Worm (Caenorhabditis elegans) whole organism, L1 larva: ENCODE results near the gene cutl-5.

ENCODE experiments used
- C04F5.9 ChIP-seq: sonication (generic microtip); optimal IDR thresholded peaks from 2 replicates; lab custom pipeline; 2016; ENCODE audit warnings: missing genetic modification characterization, missing compliant biosample characterization
- C16A3.4 ChIP-seq: fragments of 150-350 bp; optimal IDR thresholded peaks from 2 replicates; lab custom pipeline; 2014; ENCODE audit warnings: missing biosample characterization, missing genetic modification characterization
- F16B12.6 ChIP-seq: fragments of 150-350 bp; optimal IDR thresholded peaks from 2 replicates; lab custom pipeline; 2014; ENCODE audit warnings: missing biosample characterization, missing genetic modification characterization
- Y116A8C.19 ChIP-seq: sonication (generic microtip); optimal IDR thresholded peaks from 2 replicates; lab custom pipeline; 2016; ENCODE audit warnings: missing compliant biosample characterization, missing genetic modification characterization, borderline replicate concordance
- blmp-1 ChIP-seq: fragments of 150-350 bp; optimal IDR thresholded peaks from 2 replicates; lab custom pipeline; 2014; ENCODE audit warnings: missing biosample characterization, missing genetic modification characterization
- ceh-63 ChIP-seq: fragments of 200-800 bp; sonication (Bioruptor generic); optimal IDR thresholded peaks from 2 replicates; lab custom pipeline; 2018; ENCODE audit warnings: mild to moderate bottlenecking, missing genetic modification characterization, missing compliant biosample characterization
- elt-2 ChIP-seq: sonication (generic microtip); optimal IDR thresholded peaks from 2 replicates; lab custom pipeline; 2016; ENCODE audit warnings: missing genetic modification characterization, mild to moderate bottlenecking, inconsistent platforms, missing compliant biosample characterization, missing genetic modification reagents
- ets-5 ChIP-seq: fragments of 200-800 bp; sonication (Bioruptor generic); IDR thresholded peaks from 2 replicates; pipeline ENCODE4 v1.3.6; 2022; ENCODE audit warnings: missing genetic modification characterization, missing compliant biosample characterization
- fkh-10 ChIP-seq: sonication (generic microtip); optimal IDR thresholded peaks from 2 replicates; lab custom pipeline; 2017; ENCODE audit warnings: missing biosample characterization, missing genetic modification reagents, missing genetic modification characterization
- fkh-4 ChIP-seq: sonication (generic microtip); optimal IDR thresholded peaks from 2 replicates; lab custom pipeline; 2016; ENCODE audit warnings: missing compliant biosample characterization, missing genetic modification characterization, borderline replicate concordance
- fkh-8 ChIP-seq: sonication (generic microtip); optimal IDR thresholded peaks from 2 replicates; lab custom pipeline; 2016; ENCODE audit warnings: mild to moderate bottlenecking, missing genetic modification characterization, missing compliant biosample characterization
- hlh-4 ChIP-seq: sonication (generic microtip); optimal IDR thresholded peaks from 2 replicates; lab custom pipeline; 2016; ENCODE audit warnings: mild to moderate bottlenecking, missing genetic modification characterization, missing compliant biosample characterization
- hpl-2 ChIP-seq: fragments of 150-350 bp; optimal IDR thresholded peaks from 2 replicates; lab custom pipeline; 2014; ENCODE audit warnings: missing biosample characterization, missing genetic modification reagents, missing genetic modification characterization
- lin-15B ChIP-seq: fragments of 150-350 bp; sonication (generic microtip); optimal IDR thresholded peaks from 3 replicates; lab custom pipeline; 2014; ENCODE audit warnings: missing biosample characterization, missing genetic modification characterization
- lsy-2 ChIP-seq, 2 experiments: fragments of 150-350 bp; optimal IDR thresholded peaks; 2 replicates each; lab custom pipeline; 2014; ENCODE audit warnings: missing biosample characterization in 2 of 2, missing genetic modification characterization in 2 of 2
- nhr-12 ChIP-seq: sonication (generic microtip); optimal IDR thresholded peaks from 2 replicates; lab custom pipeline; 2017; ENCODE audit warnings: missing biosample characterization, missing genetic modification characterization
- nhr-19 ChIP-seq: fragments of 200-800 bp; sonication (Bioruptor generic); conservative IDR thresholded peaks from 2 replicates; pipeline ENCODE4 v1.3.6; 2022; ENCODE audit warnings: missing genetic modification characterization, missing compliant biosample characterization
- nhr-47 ChIP-seq: sonication (generic microtip); optimal IDR thresholded peaks from 2 replicates; lab custom pipeline; 2016; ENCODE audit warnings: mild to moderate bottlenecking, missing genetic modification characterization, moderate library complexity, missing compliant biosample characterization
- nhr-71 ChIP-seq: sonication (generic microtip); optimal IDR thresholded peaks from 2 replicates; lab custom pipeline; 2016; ENCODE audit warnings: mild to moderate bottlenecking, missing genetic modification characterization, moderate library complexity, missing compliant biosample characterization
- nhr-76 ChIP-seq: sonication (generic microtip); optimal IDR thresholded peaks from 2 replicates; lab custom pipeline; 2017; ENCODE audit warnings: missing biosample characterization, missing genetic modification characterization
- nhr-84 ChIP-seq: sonication (generic microtip); optimal IDR thresholded peaks from 2 replicates; lab custom pipeline; 2017; ENCODE audit warnings: missing biosample characterization, missing genetic modification characterization
- nhr-85 ChIP-seq: sonication (generic microtip); peaks from one replicate; lab custom pipeline; 2016; ENCODE audit warnings: missing genetic modification characterization, inconsistent platforms, missing compliant biosample characterization
- nhr-90 ChIP-seq: sonication (generic microtip); optimal IDR thresholded peaks from 2 replicates; lab custom pipeline; 2016; ENCODE audit warnings: mild to moderate bottlenecking, missing genetic modification characterization, missing compliant biosample characterization; ENCODE audit not compliant: poor library complexity
- pag-3 ChIP-seq: sonication (generic microtip); optimal IDR thresholded peaks from 2 replicates; lab custom pipeline; 2017; ENCODE audit warnings: missing genetic modification characterization, mild to moderate bottlenecking, missing compliant biosample characterization, antibody characterized with exemption, borderline replicate concordance; ENCODE audit not compliant: insufficient read depth
- pax-3 ChIP-seq: fragments of 200-800 bp; sonication (Bioruptor generic); optimal IDR thresholded peaks from 2 replicates; lab custom pipeline; 2018; ENCODE audit warnings: mild to moderate bottlenecking, missing genetic modification characterization, moderate library complexity, missing compliant biosample characterization
- skn-1 ChIP-seq: fragments of 150-350 bp; optimal IDR thresholded peaks from 2 replicates; lab custom pipeline; 2014; ENCODE audit warnings: missing biosample characterization, missing genetic modification characterization
- snpc-4 ChIP-seq: fragments of 150-350 bp; optimal IDR thresholded peaks from 2 replicates; lab custom pipeline; 2014; ENCODE audit warnings: missing biosample characterization, missing genetic modification characterization
- snu-23 ChIP-seq: sonication (generic microtip); optimal IDR thresholded peaks from 2 replicates; lab custom pipeline; 2016; ENCODE audit warnings: missing genetic modification characterization, missing compliant biosample characterization
- sox-4 ChIP-seq: sonication (generic microtip); optimal IDR thresholded peaks from 2 replicates; lab custom pipeline; 2016; ENCODE audit warnings: missing genetic modification characterization, missing compliant biosample characterization
- sptf-1 ChIP-seq: fragments of 150-350 bp; optimal IDR thresholded peaks from 2 replicates; lab custom pipeline; 2014; ENCODE audit warnings: missing biosample characterization, missing genetic modification characterization
- tbx-2 ChIP-seq: sonication (generic microtip); optimal IDR thresholded peaks from 2 replicates; lab custom pipeline; 2016; ENCODE audit warnings: missing genetic modification characterization, missing compliant biosample characterization
- unc-30 ChIP-seq: sonication (generic microtip); optimal IDR thresholded peaks from 2 replicates; lab custom pipeline; 2017; ENCODE audit warnings: missing biosample characterization, missing genetic modification characterization
- unc-86 ChIP-seq: sonication (generic microtip); optimal IDR thresholded peaks from 2 replicates; lab custom pipeline; 2016; ENCODE audit warnings: missing genetic modification characterization, missing compliant biosample characterization
- vab-15 ChIP-seq: sonication (generic microtip); optimal IDR thresholded peaks from 2 replicates; lab custom pipeline; 2017; ENCODE audit warnings: missing genotype, mild to moderate bottlenecking, missing genetic modification characterization, missing compliant biosample characterization
- zag-1 ChIP-seq: fragments of 150-350 bp; optimal IDR thresholded peaks from 2 replicates; lab custom pipeline; 2014; ENCODE audit warnings: missing biosample characterization, missing genetic modification characterization
- zip-4 ChIP-seq: fragments of 200-800 bp; sonication (Bioruptor generic); optimal IDR thresholded peaks from 2 replicates; lab custom pipeline; 2018; ENCODE audit warnings: mild to moderate bottlenecking, missing genetic modification characterization, moderate library complexity, missing compliant biosample characterization
- ztf-11 ChIP-seq, 2 experiments: sonication (generic microtip); optimal IDR thresholded peaks; 2 replicates each; lab custom pipeline; 2016 to 2017; ENCODE audit warnings: missing genetic modification characterization in 2 of 2, missing biosample characterization in 1 of 2, missing compliant biosample characterization in 1 of 2
- ztf-4 ChIP-seq: fragments of 150-350 bp; optimal IDR thresholded peaks from 2 replicates; lab custom pipeline; 2014; ENCODE audit warnings: missing biosample characterization, missing genetic modification characterization

Gene cutl-5

DNA sequence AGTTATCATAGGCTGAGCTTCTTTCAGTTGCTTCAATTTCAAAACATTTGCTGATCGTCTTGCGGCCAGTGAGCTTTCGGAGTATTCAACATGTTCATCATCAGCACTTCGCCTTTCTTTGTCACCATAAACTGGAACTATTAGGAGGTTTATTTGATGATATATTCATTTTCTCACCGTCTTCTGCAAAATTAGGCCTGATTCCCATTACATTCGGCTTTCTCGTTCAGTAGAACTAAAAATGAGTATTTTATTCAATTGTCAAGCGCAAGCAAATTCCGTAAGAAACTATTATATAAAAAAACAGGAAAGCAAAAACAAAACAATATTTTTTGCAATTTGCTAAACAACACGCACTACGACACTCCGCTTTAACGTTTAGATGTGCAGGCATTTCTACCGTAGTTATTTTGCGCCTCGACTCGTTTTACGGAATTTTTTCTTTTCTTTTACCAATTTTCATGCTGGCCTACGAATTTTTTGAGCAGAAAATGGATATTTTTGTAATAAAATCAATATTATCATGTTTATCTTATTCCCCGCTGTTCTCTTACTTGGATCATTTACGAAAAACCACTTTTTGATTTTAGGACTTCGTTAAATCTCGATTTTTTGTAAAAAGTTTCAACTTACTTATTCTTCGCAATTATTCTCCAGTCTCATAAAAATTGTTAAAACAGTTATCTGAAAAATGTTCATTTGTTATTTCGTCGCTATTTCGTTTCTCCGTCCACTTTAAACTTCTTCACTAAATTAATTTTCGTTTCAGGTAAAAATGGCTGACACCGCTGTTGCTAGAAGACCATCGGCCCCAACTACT, 10.7 kb downstream of the cutl-5 start, which contains the start of the genes farl-11 and rpl-33 (continued):
- TF ChIP-seq ztf-11 (tag; optimal IDR thresholded peaks at IDR 0.05; lab: Kevin White, UChicago): peak in 1 of 2 experiments; percentile 57
- TF ChIP-seq nhr-71 (tag; lab: Kevin White, UChicago): peak; percentile 87
- peak; percentile 81 for TF ChIP-seq tbx-2 (tag; lab: Kevin White, UChicago)
- TF ChIP-seq ztf-4 (tag; lab: Kevin White, UChicago): no peak
- TF ChIP-seq vab-15 (tag; lab: Kevin White, UChicago): no peak
- TF ChIP-seq blmp-1 (tag; lab: Kevin White, UChicago): peak; percentile 84
- peak; percentile 45 for TF ChIP-seq sox-4 (tag; lab: Kevin White, UChicago)

DNA sequence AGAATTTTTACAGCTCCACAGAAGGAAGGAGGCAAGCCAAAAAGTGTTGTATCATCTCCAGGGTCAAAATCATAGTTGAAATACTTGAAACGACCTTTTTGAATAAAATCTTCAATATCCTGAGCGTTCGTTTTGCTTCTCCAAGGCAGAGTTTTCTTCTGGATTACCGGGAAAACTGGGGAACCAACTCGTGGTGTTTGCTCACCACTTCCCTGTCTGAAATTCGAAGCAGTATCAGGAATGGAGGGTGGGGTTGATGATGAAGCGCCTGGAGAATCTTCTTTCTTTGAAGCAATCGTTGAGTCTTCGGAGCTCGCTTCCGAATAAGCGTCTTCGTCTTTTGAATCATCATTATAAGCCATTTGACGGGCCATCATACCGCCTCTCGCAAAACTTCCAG, 12.6 kb downstream of the cutl-5 start:
- no peak for TF ChIP-seq nhr-47 (tag; lab: Kevin White, UChicago)
- TF ChIP-seq fkh-8 (tag; lab: Kevin White, UChicago): no peak
- no peak for TF ChIP-seq snpc-4 (tag; lab: Kevin White, UChicago)
- TF ChIP-seq nhr-19 (GFP tag; lab: Robert Waterston, UW): no peak
- no peak for TF ChIP-seq sox-4 (tag; lab: Kevin White, UChicago)
- no peak for TF ChIP-seq hlh-4
- TF ChIP-seq ceh-63: no peak
- TF ChIP-seq zip-4 (GFP tag; lab: Kevin White, UChicago): no peak
- no peak for TF ChIP-seq F16B12.6 (tag; lab: Kevin White, UChicago)
- TF ChIP-seq nhr-84: no peak
- no peak for TF ChIP-seq elt-2 (tag; lab: Kevin White, UChicago)

DNA sequence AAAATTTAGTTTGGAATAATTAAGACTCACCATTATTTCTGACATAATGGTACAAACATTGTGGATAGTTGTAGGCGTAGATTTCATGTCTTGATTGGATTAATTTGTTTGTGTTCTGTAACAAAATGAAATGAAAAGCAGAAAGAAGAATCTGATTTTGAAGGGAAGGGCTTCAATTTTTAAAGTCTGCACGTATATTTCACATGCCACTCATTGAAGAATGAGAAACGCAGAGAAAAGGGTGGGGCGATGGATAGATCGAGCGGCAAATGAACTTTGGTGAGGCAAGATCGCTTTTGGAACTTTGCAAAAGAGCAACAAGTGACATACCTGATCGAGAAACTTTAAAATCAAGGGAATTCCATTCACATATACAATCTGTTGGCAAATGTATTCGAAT, 13.4 kb downstream of the cutl-5 start:
- TF ChIP-seq nhr-90 (tag; lab: Kevin White, UChicago) (no peak), nhr-71 (tag; lab: Kevin White, UChicago) (peak; percentile 21), nhr-76 (tag; lab: Kevin White, UChicago) (no peak), nhr-85 (tag; lab: Kevin White, UChicago) (no peak), ztf-11 (tag; optimal IDR thresholded peaks at IDR 0.05; lab: Kevin White, UChicago) (no peak), ztf-4 (tag; lab: Kevin White, UChicago) (no peak), snu-23 (peak; percentile 22), Y116A8C.19 (tag; lab: Kevin White, UChicago) (no peak), C04F5.9 (tag; lab: Kevin White, UChicago) (no peak), blmp-1 (tag; lab: Kevin White, UChicago) (peak; percentile 17), vab-15 (tag; lab: Kevin White, UChicago) (no peak), lin-15B (tag; lab: Kevin White, UChicago) (no peak)

DNA sequence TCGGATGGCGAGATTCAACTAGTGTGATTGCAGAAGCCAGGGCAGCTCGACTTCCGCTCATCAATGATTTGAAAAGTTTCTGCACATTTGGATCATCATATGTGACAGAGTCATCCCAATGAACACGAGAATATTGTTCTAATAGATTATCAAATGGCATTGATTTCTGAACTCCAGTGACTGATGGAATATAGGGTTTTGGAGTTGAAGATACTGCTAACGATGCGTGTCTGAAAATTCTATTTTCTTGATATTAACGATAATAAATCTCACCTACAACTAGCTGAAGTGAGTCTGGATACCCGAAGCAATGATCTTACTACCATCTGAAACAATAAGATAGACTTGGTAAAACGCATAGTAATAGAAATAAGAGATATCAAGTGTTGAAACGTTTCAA, 14.9 kb downstream of the cutl-5 start, which contains the start of gene mmaa-1:
Gene mmaa-1, minus strand, starts transcription at position 328 of the 400 bp plus-strand sequence.
- TF ChIP-seq elt-2 (tag; lab: Kevin White, UChicago): no peak
- TF ChIP-seq skn-1: no peak
- TF ChIP-seq hpl-2 (GFP tag; lab: Kevin White, UChicago): no peak
- peak; percentile 10 for TF ChIP-seq nhr-71 (tag; lab: Kevin White, UChicago)

DNA sequence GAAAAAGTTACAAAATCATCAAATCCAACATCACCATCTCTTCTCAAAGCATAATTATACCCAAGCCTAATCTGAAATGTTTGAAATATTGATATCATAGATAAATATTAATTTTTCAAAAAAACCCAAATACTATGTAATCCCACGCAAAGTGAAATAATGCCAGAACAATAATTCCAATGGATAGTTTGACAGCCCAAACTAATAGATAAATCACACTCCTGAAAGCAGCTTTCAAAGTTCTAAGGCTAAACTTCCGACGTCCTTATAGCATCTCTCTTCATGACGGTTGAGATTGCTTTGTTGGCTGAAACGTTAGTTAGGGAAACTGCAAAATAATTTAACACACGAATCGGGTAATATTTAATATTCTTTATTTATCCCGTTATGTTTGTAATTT, 16.5 kb downstream of the cutl-5 start:
- TF ChIP-seq nhr-90 (tag; lab: Kevin White, UChicago): peak; percentile 0
- TF ChIP-seq nhr-71 (tag; lab: Kevin White, UChicago): peak; percentile 22
- no peak for TF ChIP-seq lsy-2 (tag; optimal IDR thresholded peaks at IDR 0.05; lab: Kevin White, UChicago)
- TF ChIP-seq nhr-12: no peak

DNA sequence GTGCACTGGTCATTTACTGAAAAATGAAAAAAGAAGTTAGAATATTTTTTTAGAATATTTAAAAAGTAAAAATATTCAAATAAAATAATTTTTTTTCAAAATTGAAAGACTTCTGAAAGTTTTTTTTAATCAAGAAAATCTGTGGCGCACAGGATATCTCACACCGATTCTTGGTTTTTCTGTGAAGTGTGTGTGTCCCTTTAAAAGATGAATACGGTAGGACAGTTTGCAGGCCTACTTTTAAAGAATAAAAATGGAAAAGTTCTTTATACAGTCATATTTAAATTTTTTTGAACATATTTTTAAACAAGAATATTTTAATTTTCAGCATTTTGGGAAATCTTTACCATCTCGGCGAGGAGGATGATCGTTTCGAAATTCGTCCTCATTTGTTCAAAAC, 17.1 kb downstream of the cutl-5 start, which contains the start of gene mct-5:
Gene mct-5, minus strand, starts transcription at position 16 of the 400 bp plus-strand sequence.
- TF ChIP-seq unc-86 (tag; lab: Kevin White, UChicago): no peak
- TF ChIP-seq zag-1 (tag; lab: Kevin White, UChicago): no peak
- TF ChIP-seq ceh-63: no peak
- no peak for TF ChIP-seq pax-3 (tag; lab: Kevin White, UChicago)
- TF ChIP-seq C16A3.4 (tag; lab: Kevin White, UChicago): no peak
- no peak for TF ChIP-seq sptf-1 (tag; lab: Kevin White, UChicago)
- TF ChIP-seq pag-3 (tag; lab: Kevin White, UChicago): no peak
- TF ChIP-seq fkh-10 (GFP tag; lab: Kevin White, UChicago): no peak
- no peak for TF ChIP-seq hlh-4
- TF ChIP-seq unc-30: no peak
- TF ChIP-seq snpc-4 (tag; lab: Kevin White, UChicago): no peak
- no peak for TF ChIP-seq ets-5 (GFP tag; lab: Robert Waterston, UW)
- TF ChIP-seq fkh-4: no peak
- TF ChIP-seq nhr-84: no peak
